Fruit fly (Drosophila melanogaster): ENCODE measurements around the gene mGluR.

Gene mGluR

dm6 chr4:959110-959920 is 22.7 kb downstream of the mGluR start:
- TF ChIP-seq Sin3A (optimal IDR thresholded peaks at IDR 0.05) (no peak), h (optimal IDR thresholded peaks at IDR 0.05) (no peak), Myc (optimal IDR thresholded peaks at IDR 0.05) (no peak), insv (optimal IDR thresholded peaks at IDR 0.05) (no peak), psq (optimal IDR thresholded peaks at IDR 0.05) (no peak)

dm6 chr4:959921-960536 is 23.4 kb downstream of the mGluR start:
- TF ChIP-seq ttk (optimal IDR thresholded peaks at IDR 0.05): no peak
- TF ChIP-seq Sin3A (optimal IDR thresholded peaks at IDR 0.05): no peak
- no peak for TF ChIP-seq insv (optimal IDR thresholded peaks at IDR 0.05)
- TF ChIP-seq Myc (optimal IDR thresholded peaks at IDR 0.05): no peak
- TF ChIP-seq h (optimal IDR thresholded peaks at IDR 0.05): no peak
- TF ChIP-seq psq (optimal IDR thresholded peaks at IDR 0.05): no peak

DNA sequence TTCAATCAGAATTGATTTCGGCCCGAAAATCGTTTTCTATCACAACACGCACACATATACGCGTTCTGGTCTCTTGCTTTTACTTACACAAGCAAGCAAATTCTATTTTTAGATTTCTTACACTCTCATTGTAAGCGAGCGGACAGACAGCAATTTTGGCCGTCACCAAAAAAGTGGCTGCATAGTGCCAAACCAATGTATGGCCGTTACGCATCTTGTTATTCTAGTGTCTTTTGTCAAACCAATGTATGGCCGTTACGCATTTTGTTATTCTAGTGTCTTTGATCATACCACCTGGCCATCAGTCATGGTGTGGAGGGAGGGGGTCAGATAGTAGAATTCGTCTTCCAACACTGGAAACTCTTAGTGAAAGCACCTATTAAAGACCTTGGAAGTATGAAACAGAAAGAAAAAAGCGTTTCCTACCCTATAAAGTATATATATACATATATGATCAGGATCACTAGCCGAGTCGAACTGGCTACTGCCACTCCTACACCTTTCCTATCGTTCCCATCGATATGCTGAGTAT is 24.5 kb downstream of the mGluR start:
- TF ChIP-seq Myc (optimal IDR thresholded peaks at IDR 0.05) (no peak), Sin3A (optimal IDR thresholded peaks at IDR 0.05) (no peak), ttk (optimal IDR thresholded peaks at IDR 0.05) (no peak), h (optimal IDR thresholded peaks at IDR 0.05) (no peak), psq (optimal IDR thresholded peaks at IDR 0.05) (no peak), insv (optimal IDR thresholded peaks at IDR 0.05) (no peak)

DNA sequence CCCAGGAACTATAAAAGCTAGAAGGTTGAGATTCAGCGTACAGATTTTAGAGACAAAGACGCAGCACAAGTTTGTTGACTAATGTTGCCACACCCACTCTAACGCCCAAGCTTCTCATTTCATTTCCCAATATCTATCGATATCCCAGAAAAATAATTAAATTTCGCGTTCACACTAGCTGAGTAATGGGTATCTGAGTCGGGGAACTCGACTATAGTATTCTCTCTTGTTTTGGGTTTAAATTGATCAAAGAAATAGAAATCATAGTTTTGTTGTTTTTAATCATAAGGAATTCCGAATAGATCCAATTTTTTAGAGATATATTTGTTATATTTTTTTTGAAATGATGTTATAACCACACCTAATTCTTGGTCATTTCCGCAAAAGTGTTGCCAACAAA is 26.6 kb downstream of the mGluR start:
- TF ChIP-seq Sin3A (optimal IDR thresholded peaks at IDR 0.05) (no peak), psq (optimal IDR thresholded peaks at IDR 0.05) (no peak), insv (optimal IDR thresholded peaks at IDR 0.05) (no peak), ttk (optimal IDR thresholded peaks at IDR 0.05) (no peak), Myc (optimal IDR thresholded peaks at IDR 0.05) (no peak), h (optimal IDR thresholded peaks at IDR 0.05) (no peak)

DNA sequence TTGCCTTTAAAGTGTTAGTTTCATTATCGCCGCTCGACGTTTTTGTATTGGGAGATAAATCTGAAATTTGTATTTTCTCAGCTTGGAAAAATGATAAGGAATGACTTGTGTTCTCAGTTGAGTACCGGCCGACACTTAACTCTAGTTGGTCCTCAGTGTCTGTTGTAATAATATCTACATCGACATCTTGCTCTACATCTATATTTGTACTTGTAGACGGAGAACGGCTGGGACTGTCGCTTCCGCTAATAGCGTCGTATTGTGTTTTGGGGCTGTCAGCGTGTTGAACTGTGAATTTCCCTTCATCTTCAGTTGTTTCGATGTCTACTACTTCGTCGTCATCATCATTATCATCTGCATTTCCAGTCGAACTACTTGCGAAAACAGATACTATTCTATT is 27.1 kb downstream of the mGluR start:
- TF ChIP-seq ttk (optimal IDR thresholded peaks at IDR 0.05) (no peak), h (optimal IDR thresholded peaks at IDR 0.05) (no peak)

dm6 chr4:971084-971483 is 34.5 kb downstream of the mGluR start:
- TF ChIP-seq Myc (optimal IDR thresholded peaks at IDR 0.05): no peak
- no peak for TF ChIP-seq ttk (optimal IDR thresholded peaks at IDR 0.05)
- TF ChIP-seq insv (optimal IDR thresholded peaks at IDR 0.05): no peak
- no peak for TF ChIP-seq h (optimal IDR thresholded peaks at IDR 0.05)
- TF ChIP-seq psq (optimal IDR thresholded peaks at IDR 0.05): no peak
- TF ChIP-seq Sin3A (optimal IDR thresholded peaks at IDR 0.05): no peak

- TF ChIP-seq h (optimal IDR thresholded peaks at IDR 0.05) (no peak), ttk (optimal IDR thresholded peaks at IDR 0.05) (no peak), Myc (optimal IDR thresholded peaks at IDR 0.05) (no peak), insv (optimal IDR thresholded peaks at IDR 0.05) (no peak), psq (optimal IDR thresholded peaks at IDR 0.05) (no peak), Sin3A (optimal IDR thresholded peaks at IDR 0.05) (no peak)
These were observed 38.0 kb downstream of the mGluR start for dm6 chr4:974632-975031.

DNA sequence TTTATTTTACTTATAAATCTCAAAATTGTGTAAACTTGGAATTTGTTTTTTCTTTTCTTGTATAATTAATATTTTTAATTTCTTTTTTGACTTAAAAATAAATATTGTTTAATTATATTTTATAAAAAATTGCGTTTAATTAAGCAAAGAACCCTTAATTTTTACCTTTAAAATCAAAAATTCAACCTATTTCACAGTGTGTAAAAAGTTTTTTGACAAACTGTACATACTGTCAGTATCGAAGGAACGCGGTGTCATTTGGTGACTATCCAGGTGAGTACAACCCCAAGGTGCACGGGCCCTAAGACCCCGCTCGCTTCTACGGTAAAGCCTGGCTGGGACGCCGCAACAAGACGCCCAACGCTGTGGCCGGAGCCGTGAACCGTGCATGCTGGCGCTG is 40.0 kb downstream of the mGluR start:
- TF ChIP-seq insv (optimal IDR thresholded peaks at IDR 0.05) (no peak), h (optimal IDR thresholded peaks at IDR 0.05) (no peak), Sin3A (optimal IDR thresholded peaks at IDR 0.05) (no peak), Myc (optimal IDR thresholded peaks at IDR 0.05) (no peak), psq (optimal IDR thresholded peaks at IDR 0.05) (no peak), ttk (optimal IDR thresholded peaks at IDR 0.05) (no peak)

- TF ChIP-seq Sin3A (optimal IDR thresholded peaks at IDR 0.05) (no peak), ttk (optimal IDR thresholded peaks at IDR 0.05) (no peak), Myc (optimal IDR thresholded peaks at IDR 0.05) (no peak), h (optimal IDR thresholded peaks at IDR 0.05) (no peak), psq (optimal IDR thresholded peaks at IDR 0.05) (no peak), insv (optimal IDR thresholded peaks at IDR 0.05) (no peak)
These were observed 41.9 kb downstream of the mGluR start, which contains the start of gene fuss for dm6 chr4:978439-978911. Gene fuss, minus strand, starts transcription at chr4:978489.

DNA sequence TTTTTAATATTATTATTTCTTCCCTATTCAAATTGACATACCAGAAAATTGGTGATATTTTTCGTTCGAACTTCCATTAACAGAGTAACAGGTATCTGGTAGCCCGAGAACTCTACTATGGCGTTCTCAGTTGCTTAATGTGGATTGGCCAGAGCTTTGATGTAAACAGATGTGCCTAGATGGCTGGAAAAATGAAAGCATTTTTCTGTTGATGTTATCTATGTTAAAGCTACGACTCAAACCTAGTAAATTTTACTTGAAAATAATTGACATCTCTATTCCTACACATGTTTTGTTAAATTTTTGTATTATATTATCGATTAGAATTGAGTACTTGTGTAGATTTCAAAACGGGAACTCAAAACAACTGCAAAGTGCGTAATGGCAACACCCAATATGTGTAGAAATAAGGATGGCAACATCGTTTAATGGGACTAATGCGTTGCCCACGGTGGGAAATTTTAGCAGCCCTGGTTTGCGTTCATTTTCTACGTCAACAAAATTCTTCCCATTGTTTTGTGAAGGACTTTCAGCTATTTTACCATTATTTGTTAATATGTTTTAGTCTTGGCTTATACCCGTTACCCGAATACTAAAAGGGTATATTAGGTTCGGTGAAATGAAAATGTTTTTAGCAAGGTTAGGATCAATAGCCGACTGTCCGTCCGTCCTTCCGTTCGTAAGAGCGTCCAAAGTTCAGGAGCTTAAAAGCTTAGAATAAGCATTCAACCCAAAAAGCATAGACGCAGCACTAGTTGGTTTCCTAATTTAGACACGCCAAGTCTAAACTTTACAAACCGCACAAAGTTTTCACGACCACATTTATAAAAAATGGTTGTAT is 43.2 kb downstream of the mGluR start:
- no peak for TF ChIP-seq insv (optimal IDR thresholded peaks at IDR 0.05)
- TF ChIP-seq ttk (optimal IDR thresholded peaks at IDR 0.05): no peak
- TF ChIP-seq Myc (optimal IDR thresholded peaks at IDR 0.05): no peak
- no peak for TF ChIP-seq psq (optimal IDR thresholded peaks at IDR 0.05)
- no peak for TF ChIP-seq h (optimal IDR thresholded peaks at IDR 0.05)
- TF ChIP-seq Sin3A (optimal IDR thresholded peaks at IDR 0.05): no peak

- TF ChIP-seq insv (optimal IDR thresholded peaks at IDR 0.05) (no peak), ttk (optimal IDR thresholded peaks at IDR 0.05) (no peak), h (optimal IDR thresholded peaks at IDR 0.05) (no peak), psq (optimal IDR thresholded peaks at IDR 0.05) (no peak), Sin3A (optimal IDR thresholded peaks at IDR 0.05) (no peak), Myc (optimal IDR thresholded peaks at IDR 0.05) (no peak)
These were observed 43.8 kb downstream of the mGluR start for dm6 chr4:980475-980856.

DNA sequence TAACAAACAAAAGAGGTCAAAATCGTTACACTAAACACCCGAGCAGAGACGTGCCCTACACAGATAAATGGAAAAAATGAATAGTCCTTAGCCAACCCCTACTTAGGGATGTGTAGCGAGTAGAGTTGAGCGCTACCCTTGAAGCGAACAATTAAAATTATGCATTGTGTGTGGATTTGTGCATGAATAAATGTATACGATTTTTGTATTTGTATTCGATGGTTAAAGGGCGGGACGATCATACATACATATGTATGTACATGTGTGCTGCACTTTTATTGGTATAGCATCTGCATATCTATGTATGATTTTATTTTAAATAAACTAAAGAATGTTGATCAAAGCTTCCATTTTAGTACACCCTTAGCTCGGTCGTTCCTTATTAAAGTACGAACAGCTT is 44.5 kb downstream of the mGluR start:
- TF ChIP-seq Myc (optimal IDR thresholded peaks at IDR 0.05) (no peak), h (optimal IDR thresholded peaks at IDR 0.05) (no peak), insv (optimal IDR thresholded peaks at IDR 0.05) (no peak), psq (optimal IDR thresholded peaks at IDR 0.05) (no peak), ttk (optimal IDR thresholded peaks at IDR 0.05) (no peak), Sin3A (optimal IDR thresholded peaks at IDR 0.05) (no peak)
